Fruit fly (Drosophila melanogaster) whole organism, prepupa: ENCODE measurements around the gene CG9133.

Source experiments
- CG4318 ChIP-seq: fragments of 200-800 bp; sonication (Bioruptor generic); optimal IDR thresholded peaks from 3 replicates; lab custom pipeline; 2017; ENCODE audit warnings: missing biosample characterization, mild to moderate bottlenecking, missing genetic modification characterization
- Eip75B ChIP-seq: fragments of 200-800 bp; sonication (Bioruptor generic); optimal IDR thresholded peaks from 3 replicates; lab custom pipeline; 2016; ENCODE audit warnings: missing biosample characterization, missing genetic modification characterization
- Gug ChIP-seq: fragments of 200-800 bp; sonication (Bioruptor generic); IDR thresholded peaks from 2 replicates; pipeline ENCODE4 v1.3.6; 2022; ENCODE audit warnings: missing biosample characterization, missing genetic modification characterization
- cyc ChIP-seq: fragments of 200-800 bp; sonication (Bioruptor generic); optimal IDR thresholded peaks from 3 replicates; lab custom pipeline; 2016; ENCODE audit warnings: missing biosample characterization, missing genetic modification characterization
- dsx ChIP-seq: fragments of 200-800 bp; optimal IDR thresholded peaks from 3 replicates; lab custom pipeline; 2019; ENCODE audit warnings: missing biosample characterization, mild to moderate bottlenecking, missing genetic modification characterization, moderate library complexity; ENCODE audit not compliant: poor library complexity, severe bottlenecking

DNA sequence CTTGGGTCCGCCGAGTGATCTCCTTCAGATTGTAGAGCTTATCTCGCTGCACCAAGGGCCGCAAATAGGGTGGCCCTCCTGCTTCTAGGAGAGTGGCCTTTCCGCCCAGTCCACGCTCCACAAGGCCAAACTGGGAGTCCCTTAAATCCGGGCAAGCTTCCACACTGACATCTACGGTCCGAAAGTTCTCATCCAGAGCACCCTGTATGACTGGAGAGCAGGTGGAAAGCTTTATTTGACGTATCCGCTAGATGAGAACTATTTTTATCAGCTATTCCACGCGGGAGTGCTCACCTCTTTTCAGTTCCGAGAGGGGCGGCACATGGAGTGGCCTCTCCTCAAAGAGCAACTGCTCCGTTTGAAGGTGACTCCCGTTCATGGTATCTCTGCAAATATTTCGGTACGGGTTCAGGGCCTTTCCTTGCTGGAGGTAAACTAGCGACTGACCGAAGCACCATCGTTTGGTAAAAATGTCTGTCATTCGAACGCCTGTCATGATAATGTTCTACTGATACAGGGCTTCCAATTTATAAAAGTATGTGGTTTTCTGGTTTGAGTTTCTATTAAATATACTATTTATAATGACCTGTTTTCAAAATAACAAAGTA is 49.1 kb upstream of the CG9133 start, which contains the start of gene meep:
- TF ChIP-seq cyc (GFP tag; lab: Kevin White, UChicago) (no peak), CG4318 (GFP tag; lab: Kevin White, UChicago) (no peak), dsx (no peak), Gug (GFP tag; lab: Robert Waterston, UW) (no peak), Eip75B (GFP tag; lab: Kevin White, UChicago) (no peak)
